Worm (Caenorhabditis elegans): ENCODE results near the gene C24B9.3.

Gene C24B9.3

ce11 chrV:2710192-2710591, 1.2 kb downstream of the C24B9.3 start:
- no peak for TF ChIP-seq rcor-1 (GFP tag; IDR thresholded peaks at IDR 0.05)
- no peak for TF ChIP-seq F57C9.4 (tag; optimal IDR thresholded peaks at IDR 0.05)
- no peak for TF ChIP-seq ama-1 (optimal IDR thresholded peaks at IDR 0.05)
- no peak for TF ChIP-seq ama-1 (GFP tag; optimal IDR thresholded peaks at IDR 0.05)
- no peak for TF ChIP-seq nfyb-1 (GFP tag; IDR thresholded peaks at IDR 0.05)
- no peak for TF ChIP-seq xnd-1 (tag; optimal IDR thresholded peaks at IDR 0.05)
- no peak for TF ChIP-seq zim-3 (tag; optimal IDR thresholded peaks at IDR 0.05)
- TF ChIP-seq madf-3 (GFP tag; IDR thresholded peaks at IDR 0.05): no peak
- no peak for TF ChIP-seq lin-54 (GFP tag; optimal IDR thresholded peaks at IDR 0.05)
- TF ChIP-seq nhr-120 (GFP tag; IDR thresholded peaks at IDR 0.05): no peak
- no peak for TF ChIP-seq ceh-27 (GFP tag; optimal IDR thresholded peaks at IDR 0.05)
- no peak for TF ChIP-seq F57A8.1 (GFP tag; optimal IDR thresholded peaks at IDR 0.05)
- TF ChIP-seq D2030.7 (GFP tag; IDR thresholded peaks at IDR 0.05): no peak
- no peak for TF ChIP-seq mxl-1 (tag; optimal IDR thresholded peaks at IDR 0.05)
- TF ChIP-seq hrde-1 (tag; optimal IDR thresholded peaks at IDR 0.05; ENCODE audit: borderline replicate concordance): no peak
- no peak for TF ChIP-seq let-526 (GFP tag; IDR thresholded peaks at IDR 0.05)

DNA sequence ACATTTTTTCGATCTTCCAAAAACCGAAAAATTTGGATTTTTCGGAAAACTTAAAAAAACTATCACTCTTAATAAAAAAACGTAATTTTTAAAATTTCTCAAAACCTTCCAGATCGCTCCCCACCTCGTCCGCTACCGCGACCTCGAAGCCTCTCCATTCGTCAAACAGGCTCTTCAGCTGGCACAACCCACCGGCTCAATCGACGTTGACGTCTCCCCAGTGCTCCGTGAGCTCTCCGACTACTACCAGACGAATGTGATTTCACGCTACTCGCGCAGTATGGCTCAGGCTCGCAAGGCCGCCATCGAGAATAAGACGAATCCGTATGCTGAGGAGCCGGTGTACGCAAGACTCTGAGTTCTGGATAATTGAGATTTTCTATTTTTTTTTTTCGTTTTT, 5.0 kb downstream of the C24B9.3 start:
- TF ChIP-seq nfya-2 (GFP tag; IDR thresholded peaks at IDR 0.05) (no peak), mes-4 (tag; optimal IDR thresholded peaks at IDR 0.05) (no peak), bed-1 (GFP tag; IDR thresholded peaks at IDR 0.05) (no peak)

DNA sequence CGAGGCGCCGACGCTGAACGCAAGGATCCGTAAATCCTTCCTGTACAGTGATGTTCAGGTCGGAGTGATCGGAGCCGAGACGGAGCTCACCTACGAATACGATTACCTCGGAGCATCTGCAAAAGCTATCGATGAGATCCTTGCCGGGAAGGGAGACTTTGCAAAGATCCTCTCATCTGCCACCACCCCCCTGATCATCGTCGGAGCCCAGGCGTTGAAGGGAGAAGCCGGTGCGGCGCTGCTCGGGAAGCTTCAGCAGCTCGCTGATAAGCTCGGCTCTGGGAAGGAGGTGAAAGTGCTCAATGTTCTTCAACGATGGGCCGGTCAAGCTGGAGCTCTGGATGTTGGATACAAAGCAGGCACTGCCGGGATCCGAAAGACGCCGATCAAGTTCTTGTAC, 8.1 kb downstream of the C24B9.3 start:
- TF ChIP-seq zfh-2 (GFP tag; conservative IDR thresholded peaks at IDR 0.05) (peak; percentile 53; the same call in 1 of the 2 replicates), ztf-25 (GFP tag; IDR thresholded peaks at IDR 0.05) (0 out of 2 replicates have a peak, but pooled peaks have one; percentile 3), efl-1 (GFP tag; optimal IDR thresholded peaks at IDR 0.05) (no peak), B0336.3 (GFP tag; IDR thresholded peaks at IDR 0.05) (peak; percentile 47; the same call in 1 of the 2 replicates), lin-40 (tag; optimal IDR thresholded peaks at IDR 0.05) (no peak), egrh-3 (GFP tag; IDR thresholded peaks at IDR 0.05) (peak; percentile 71; the same call in 1 of the 2 replicates)

ce11 chrV:2702883-2703282, 8.5 kb downstream of the C24B9.3 start:
- TF ChIP-seq zfh-2 (GFP tag; conservative IDR thresholded peaks at IDR 0.05) (peak; percentile 73), nfya-2 (GFP tag; IDR thresholded peaks at IDR 0.05) (no peak), mes-4 (tag; optimal IDR thresholded peaks at IDR 0.05) (no peak), ceh-79 (tag; optimal IDR thresholded peaks at IDR 0.05) (no peak), madf-3 (GFP tag; IDR thresholded peaks at IDR 0.05) (0 out of 2 replicates have a peak, but pooled peaks have one; percentile 9), tbp1 (GFP tag; optimal IDR thresholded peaks at IDR 0.05) (no peak), mcd-1 (GFP tag; IDR thresholded peaks at IDR 0.05) (0 out of 2 replicates have a peak, but pooled peaks have one; percentile 10)

- TF ChIP-seq pha-4 (tag; optimal IDR thresholded peaks at IDR 0.05) (no peak), chd-7 (tag; optimal IDR thresholded peaks at IDR 0.05) (no peak), mcd-1 (GFP tag; IDR thresholded peaks at IDR 0.05) (peak; percentile 51), lsl-1 (GFP tag; optimal IDR thresholded peaks at IDR 0.05) (no peak), F49E8.2 (tag; optimal IDR thresholded peaks at IDR 0.05; ENCODE audit: insufficient read depth) (no peak), cebp-1 (GFP tag; IDR thresholded peaks at IDR 0.05) (no peak), cebp-1 (tag; optimal IDR thresholded peaks at IDR 0.05) (no peak), ceh-27 (GFP tag; optimal IDR thresholded peaks at IDR 0.05) (no peak), B0019.2 (GFP tag; conservative IDR thresholded peaks at IDR 0.05) (no peak), lin-54 (GFP tag; optimal IDR thresholded peaks at IDR 0.05) (peak; percentile 7), unc-130 (GFP tag; optimal IDR thresholded peaks at IDR 0.05) (no peak), nfya-1 (tag; optimal IDR thresholded peaks at IDR 0.05; ENCODE audit: borderline replicate concordance, insufficient read depth) (no peak), xnd-1 (tag; optimal IDR thresholded peaks at IDR 0.05) (no peak), ceh-79 (tag; optimal IDR thresholded peaks at IDR 0.05) (no peak), aptf-3 (GFP tag; IDR thresholded peaks at IDR 0.05) (no peak), ztf-26 (tag; optimal IDR thresholded peaks at IDR 0.05) (no peak), B0261.1 (tag; optimal IDR thresholded peaks at IDR 0.05) (no peak), gei-17 (GFP tag; optimal IDR thresholded peaks at IDR 0.05) (no peak), Y67H2A.10 (GFP tag; conservative IDR thresholded peaks at IDR 0.05) (no peak), efl-1 (GFP tag; optimal IDR thresholded peaks at IDR 0.05) (no peak), ceh-91 (GFP tag; IDR thresholded peaks at IDR 0.05) (no peak)
Observed at ce11 chrV:2698826-2699225, 12.6 kb downstream of the C24B9.3 start, which contains the start of gene nuo-5. nuo-5 (plus strand) TSS chrV:2698972.

Measured in whole organism, young adult.